Fruit fly (Drosophila melanogaster): ENCODE results near the gene ERp44.

The ERp44 gene

dm6 chrX:16263415-16263814 is 34.1 kb downstream of the ERp44 start (continued):
- no peak for TF ChIP-seq Dfd (GFP tag; optimal IDR thresholded peaks at IDR 0.05)
- TF ChIP-seq CG11723 (GFP tag; optimal IDR thresholded peaks at IDR 0.05): peak; percentile 41
- TF ChIP-seq CG3838 (GFP tag; optimal IDR thresholded peaks at IDR 0.05): no peak
- TF ChIP-seq CG11093 (GFP tag; IDR thresholded peaks at IDR 0.05): peak; percentile 62; the same call in 1 of the 3 replicates
- TF ChIP-seq da (GFP tag; optimal IDR thresholded peaks at IDR 0.05): no peak
- TF ChIP-seq E2f1 (GFP tag; IDR thresholded peaks at IDR 0.05): peak; percentile 75
- peak in 1 of 2 experiments; percentile 64 for TF ChIP-seq Eip74EF (GFP tag; optimal IDR thresholded peaks at IDR 0.05)
- no peak for TF ChIP-seq crol (GFP tag; IDR thresholded peaks at IDR 0.05)
- no peak for TF ChIP-seq pita (GFP tag; optimal IDR thresholded peaks at IDR 0.05)
- TF ChIP-seq CG8290 (GFP tag; optimal IDR thresholded peaks at IDR 0.05): peak; percentile 75
- TF ChIP-seq CG8290 (tag; optimal IDR thresholded peaks at IDR 0.05): peak in 1 of 2 experiments; percentile 86
- peak; percentile 35 for TF ChIP-seq CG31365 (tag; optimal IDR thresholded peaks at IDR 0.05)
- TF ChIP-seq jumu (GFP tag; optimal IDR thresholded peaks at IDR 0.05): peak; percentile 41
- peak; percentile 58; the same call in 1 of the 2 replicates for TF ChIP-seq CG1024 (GFP tag; IDR thresholded peaks at IDR 0.05)
- TF ChIP-seq Spps (tag; optimal IDR thresholded peaks at IDR 0.05): peak; percentile 73
- no peak for TF ChIP-seq mld (GFP tag; IDR thresholded peaks at IDR 0.05; ENCODE audit: partially characterized antibody)
- TF ChIP-seq CG2120 (GFP tag; optimal IDR thresholded peaks at IDR 0.05): peak; percentile 73
- TF ChIP-seq CG13287 (GFP tag; IDR thresholded peaks at IDR 0.05; ENCODE audit: partially characterized antibody): no peak
- no peak for TF ChIP-seq Opbp (GFP tag; IDR thresholded peaks at IDR 0.05; ENCODE audit: partially characterized antibody)
- TF ChIP-seq ssp (GFP tag; IDR thresholded peaks at IDR 0.05): peak; percentile 54
- TF ChIP-seq CkIIα-i1 (GFP tag; IDR thresholded peaks at IDR 0.05): no peak; the same call in 1 of the 2 replicates
- TF ChIP-seq Fer2 (tag; optimal IDR thresholded peaks at IDR 0.05): peak; percentile 48
- peak; percentile 84 for TF ChIP-seq CG10979 (tag; optimal IDR thresholded peaks at IDR 0.05)
- TF ChIP-seq hbn (GFP tag; IDR thresholded peaks at IDR 0.05; ENCODE audit: partially characterized antibody): no peak
- peak; percentile 12 for TF ChIP-seq CG9876 (GFP tag; optimal IDR thresholded peaks at IDR 0.05)
- TF ChIP-seq CG8944 (GFP tag; optimal IDR thresholded peaks at IDR 0.05): peak; percentile 22
- TF ChIP-seq CG17829 (tag; optimal IDR thresholded peaks at IDR 0.05): peak; percentile 77
- TF ChIP-seq Asciz (GFP tag; optimal IDR thresholded peaks at IDR 0.05): peak; percentile 67
- peak; percentile 85 for TF ChIP-seq Ada2b (GFP tag; IDR thresholded peaks at IDR 0.05)
- TF ChIP-seq CG9797 (GFP tag; optimal IDR thresholded peaks at IDR 0.05): no peak
- TF ChIP-seq CG10543 (GFP tag; optimal IDR thresholded peaks at IDR 0.05): peak; percentile 23
- TF ChIP-seq CG15479 (GFP tag; optimal IDR thresholded peaks at IDR 0.05): no peak
- no peak for TF ChIP-seq CG1832 (GFP tag; optimal IDR thresholded peaks at IDR 0.05)
- TF ChIP-seq CG6272 (GFP tag; IDR thresholded peaks at IDR 0.05): peak; percentile 53; the same call in 1 of the 2 replicates
- no peak for TF ChIP-seq Trl (optimal IDR thresholded peaks at IDR 0.05)
- TF ChIP-seq Trl (GFP tag; optimal IDR thresholded peaks at IDR 0.05): peak; percentile 46
- TF ChIP-seq tap (tag; optimal IDR thresholded peaks at IDR 0.05): peak; percentile 79
- TF ChIP-seq bab2 (GFP tag; optimal IDR thresholded peaks at IDR 0.05): peak; percentile 46
- TF ChIP-seq tx (GFP tag; optimal IDR thresholded peaks at IDR 0.05): no peak
- peak; percentile 65 for TF ChIP-seq CG12659 (GFP tag; optimal IDR thresholded peaks at IDR 0.05)
- TF ChIP-seq unc-4 (GFP tag; IDR thresholded peaks at IDR 0.05; ENCODE audit: partially characterized antibody): no peak
- peak; percentile 71 for TF ChIP-seq HmgZ (tag; optimal IDR thresholded peaks at IDR 0.05)
- TF ChIP-seq CG7357 (GFP tag; IDR thresholded peaks at IDR 0.05): peak; percentile 57; the same call in 1 of the 3 replicates
- TF ChIP-seq kay (GFP tag; optimal IDR thresholded peaks at IDR 0.05): peak; percentile 50
- peak; percentile 61 for TF ChIP-seq CG8359 (GFP tag; optimal IDR thresholded peaks at IDR 0.05; ENCODE audit: borderline replicate concordance)
- peak; percentile 83 for TF ChIP-seq nmo (GFP tag; optimal IDR thresholded peaks at IDR 0.05)
- TF ChIP-seq Ets65A (GFP tag): peak; percentile 96
- TF ChIP-seq fd96Cb (tag; optimal IDR thresholded peaks at IDR 0.05): peak; percentile 78
- TF ChIP-seq CG12942 (GFP tag; optimal IDR thresholded peaks at IDR 0.05): peak; percentile 44
- no peak for TF ChIP-seq inv (GFP tag; IDR thresholded peaks at IDR 0.05; ENCODE audit: partially characterized antibody)
- TF ChIP-seq stwl (tag; optimal IDR thresholded peaks at IDR 0.05): no peak

All from whole organism, embryonic.